Fruit fly (Drosophila melanogaster) whole organism, embryonic: ENCODE measurements around the gene sesB.

Experiments
- Lhr ChIP-seq: fragments of 200-800 bp; sonication (Bioruptor generic); optimal IDR thresholded peaks from 3 replicates; lab custom pipeline; 2017; ENCODE audit warnings: mild to moderate bottlenecking, missing biosample characterization, missing genetic modification reagents, missing genetic modification characterization
- cg ChIP-seq: fragments of 200-800 bp; sonication (Bioruptor generic); optimal IDR thresholded peaks from 3 replicates; lab custom pipeline; 2019; ENCODE audit warnings: missing biosample characterization, mild to moderate bottlenecking, missing genetic modification characterization, moderate library complexity
- ewg ChIP-seq: fragments of 200-800 bp; sonication (Bioruptor generic); optimal IDR thresholded peaks from 3 replicates; lab custom pipeline; 2017; ENCODE audit warnings: mild to moderate bottlenecking, missing biosample characterization, missing genetic modification reagents, missing genetic modification characterization
- pan ChIP-seq, 4 experiments: fragments of >200 bp in 3 of 4; fragments of 200-800 bp in 1 of 4; sonication (Bioruptor generic) in 1 of 4; optimal IDR thresholded peaks in 3 of 4; IDR thresholded peaks in 1 of 4; 2 replicates each; pipeline versions ENCODE4 v1.3.6 to Lab custom; 2017 to 2022; ENCODE audit warnings: missing biosample characterization in 2 of 4, missing genetic modification characterization in 2 of 4, mixed read lengths in 1 of 4
- pfk ChIP-seq: fragments of 200-800 bp; sonication (Bioruptor generic); optimal IDR thresholded peaks from 2 replicates; lab custom pipeline; 2018; ENCODE audit warnings: missing biosample characterization, mild to moderate bottlenecking, missing genetic modification characterization, moderate library complexity
- slp2 ChIP-seq: fragments of 200-800 bp; sonication (Bioruptor generic); optimal IDR thresholded peaks from 2 replicates; lab custom pipeline; 2016; ENCODE audit warnings: missing biosample characterization, missing genetic modification characterization

DNA sequence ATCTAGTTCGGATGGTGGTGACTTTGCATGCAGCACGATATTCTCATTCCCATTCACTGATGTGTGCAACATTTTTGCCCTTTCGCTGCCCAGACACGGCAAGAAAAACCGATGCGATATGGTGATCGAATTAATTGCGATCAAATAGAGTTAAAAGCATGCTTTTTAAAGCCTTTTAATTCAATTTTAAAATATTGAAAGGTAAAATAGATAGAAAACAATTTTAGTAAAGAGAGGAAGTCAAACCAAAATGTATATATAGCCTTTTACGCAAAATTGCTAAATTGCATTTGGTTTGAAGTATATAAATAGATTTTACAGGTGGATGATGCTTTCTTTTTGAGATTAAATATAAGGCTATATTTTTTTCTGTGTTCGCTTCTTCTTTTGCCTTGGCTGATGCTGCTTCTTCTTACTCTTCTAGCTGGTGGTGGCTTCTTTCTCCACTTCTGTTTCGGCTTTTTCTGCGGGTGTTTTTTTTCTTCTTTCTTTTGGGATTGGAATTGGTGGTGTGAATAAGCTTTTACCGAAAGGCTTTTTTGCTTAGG is 45.7 kb downstream of the sesB start:
- TF ChIP-seq pan (optimal IDR thresholded peaks at IDR 0.05; lab: Kevin White, UChicago): no peak
- no peak for TF ChIP-seq pan (GFP tag; optimal IDR thresholded peaks at IDR 0.05 in 1 of 2, IDR thresholded peaks at IDR 0.05 in 1 of 2)
- no peak for TF ChIP-seq ewg (GFP tag; lab: Kevin White, UChicago)
- no peak for TF ChIP-seq Lhr (GFP tag; lab: Kevin White, UChicago)
- no peak for TF ChIP-seq slp2
- TF ChIP-seq cg (GFP tag; lab: Kevin White, UChicago): no peak
- TF ChIP-seq pfk: no peak
